Fruit fly (Drosophila melanogaster) whole organism, pupa: ENCODE results near the gene CG31688.

ENCODE experiments used
- CG10348 ChIP-seq: fragments of 200-800 bp; sonication (Bioruptor generic); IDR thresholded peaks from 2 replicates; pipeline ENCODE4 v1.3.6; 2022; ENCODE audit warnings: missing biosample characterization, missing genetic modification characterization
- CG13204 ChIP-seq: fragments of 200-800 bp; sonication (Bioruptor generic); optimal IDR thresholded peaks from 2 replicates; lab custom pipeline; 2018; ENCODE audit warnings: missing biosample characterization, mild to moderate bottlenecking, missing genetic modification characterization, moderate library complexity
- CG32121 ChIP-seq: fragments of 200-800 bp; sonication (Bioruptor generic); IDR thresholded peaks from 2 replicates; pipeline ENCODE4 v1.3.6; 2022; ENCODE audit warnings: missing biosample characterization, missing genetic modification characterization
- CG34367 ChIP-seq: fragments of 200-800 bp; sonication (Bioruptor generic); optimal IDR thresholded peaks from 2 replicates; lab custom pipeline; 2018; ENCODE audit warnings: missing biosample characterization, mild to moderate bottlenecking, missing genetic modification characterization
- D1 ChIP-seq: fragments of 200-800 bp; sonication (Bioruptor generic); optimal IDR thresholded peaks from 2 replicates; lab custom pipeline; 2018; ENCODE audit warnings: missing biosample characterization, mild to moderate bottlenecking, missing genetic modification characterization, moderate library complexity

DNA sequence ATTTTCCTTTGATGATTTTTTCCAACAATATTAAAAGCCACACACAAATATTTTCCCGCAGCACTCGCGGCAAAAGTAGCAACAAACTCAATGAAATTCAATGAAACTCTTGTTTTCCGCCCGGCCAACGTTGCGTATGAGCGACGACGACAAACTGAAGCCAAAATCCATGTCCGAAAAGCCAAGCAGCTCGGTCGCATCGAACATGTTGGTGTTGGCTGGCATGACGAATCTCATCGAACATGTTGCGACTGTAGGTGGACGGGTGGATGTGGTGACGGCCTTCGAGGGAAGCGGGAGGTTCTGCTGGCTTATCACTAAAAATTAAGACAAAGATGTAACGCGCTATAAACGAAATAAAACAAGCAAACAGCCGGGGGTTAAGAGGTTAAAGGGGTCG lies 26.8 kb upstream of the CG31688 start:
- TF ChIP-seq CG34367 (tag; lab: Kevin White, UChicago) (no peak), CG32121 (GFP tag; lab: Robert Waterston, UW) (no peak), CG13204 (GFP tag; lab: Kevin White, UChicago) (no peak), D1 (tag; lab: Kevin White, UChicago) (no peak), CG10348 (GFP tag; lab: Robert Waterston, UW) (no peak)
